Worm (Caenorhabditis elegans): ENCODE results near the gene F10C1.8.
"Not testable (repeated sequence)": the region's sequence is repeated elsewhere in the genome, so short reads cannot be mapped to it uniquely, and the experiment has no call there.

DNA sequence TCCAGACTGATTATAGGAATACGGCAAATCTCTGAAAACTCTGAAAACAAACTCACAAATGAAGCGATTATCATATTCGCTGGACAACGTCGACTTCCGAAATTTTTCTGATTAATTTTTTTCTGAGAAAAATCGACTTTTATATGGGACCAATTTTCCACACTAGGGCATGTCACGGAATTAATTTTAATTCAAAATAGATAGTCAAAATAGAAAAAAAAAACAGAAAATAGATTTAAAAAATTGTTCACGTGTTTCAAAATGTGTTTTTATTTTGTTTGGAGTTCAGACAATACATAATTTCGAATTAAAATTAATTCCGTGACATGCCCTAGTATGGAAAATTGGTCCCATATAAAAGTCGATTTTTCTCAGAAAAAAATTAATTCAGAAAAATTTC is 3.4 kb downstream of the F10C1.8 start, which contains the start of the genes F10C1.3 and F10C1.23:
- not testable (repeated sequence) for TF ChIP-seq him-1, dao-5, W03F9.2 (tag; optimal IDR thresholded peaks at IDR 0.05)

Measured in whole organism, L4/young adult.